Worm (Caenorhabditis elegans) whole organism, L3 larva: ENCODE data around the gene glb-6.

ENCODE experiments used
- R02D3.7 ChIP-seq: fragments of 150-350 bp; optimal IDR thresholded peaks from 2 replicates; lab custom pipeline; 2014; ENCODE audit warnings: missing biosample characterization, missing genetic modification characterization
- ZK546.5 ChIP-seq: sonication (generic microtip); optimal IDR thresholded peaks from 2 replicates; lab custom pipeline; 2017; ENCODE audit warnings: missing biosample characterization, missing genetic modification characterization
- aly-2 ChIP-seq: fragments of 150-350 bp; optimal IDR thresholded peaks from 2 replicates; lab custom pipeline; 2014; ENCODE audit warnings: missing biosample characterization, missing genetic modification characterization
- ama-1 ChIP-seq: fragments of 150-350 bp; optimal IDR thresholded peaks from 2 replicates; lab custom pipeline; 2018
- ceh-16 ChIP-seq: sonication (generic microtip); optimal IDR thresholded peaks from 2 replicates; lab custom pipeline; 2017; ENCODE audit warnings: missing biosample characterization, missing genetic modification characterization
- ceh-28 ChIP-seq: fragments of 150-350 bp; optimal IDR thresholded peaks from 2 replicates; lab custom pipeline; 2014; ENCODE audit warnings: missing biosample characterization, missing genetic modification reagents, missing genetic modification characterization
- ceh-82 ChIP-seq: fragments of 150-350 bp; optimal IDR thresholded peaks from 2 replicates; lab custom pipeline; 2014; ENCODE audit warnings: missing biosample characterization, missing genetic modification characterization
- ceh-9 ChIP-seq: sonication (generic microtip); optimal IDR thresholded peaks from 2 replicates; lab custom pipeline; 2018; ENCODE audit warnings: missing biosample characterization, missing genetic modification characterization
- egl-5 ChIP-seq: fragments of 150-350 bp; optimal IDR thresholded peaks from 2 replicates; lab custom pipeline; 2017; ENCODE audit warnings: missing biosample characterization, missing genetic modification reagents, missing genetic modification characterization, inconsistent platforms
- elt-1 ChIP-seq: fragments of 150-350 bp; optimal IDR thresholded peaks from 2 replicates; lab custom pipeline; 2014; ENCODE audit warnings: missing biosample characterization, missing genetic modification characterization
- elt-2 ChIP-seq: sonication (generic microtip); optimal IDR thresholded peaks from 2 replicates; lab custom pipeline; 2016; ENCODE audit warnings: missing genetic modification reagents, mild to moderate bottlenecking, missing genetic modification characterization, missing compliant biosample characterization
- elt-3 ChIP-seq, 3 experiments: fragments of 150-350 bp in 1 of 3; sonication (generic microtip) in 2 of 3; optimal IDR thresholded peaks; 2 replicates in 2 of 3; 4 replicates in 1 of 3; lab custom pipeline; 2014 to 2017; ENCODE audit warnings: missing biosample characterization in 3 of 3, missing genetic modification characterization in 3 of 3
- eor-1 ChIP-seq, 2 experiments: fragments of 150-350 bp; optimal IDR thresholded peaks; 2 replicates each; lab custom pipeline; 2014 to 2018; ENCODE audit warnings: missing biosample characterization in 2 of 2, missing genetic modification characterization in 2 of 2
- fkh-10 ChIP-seq: sonication (generic microtip); optimal IDR thresholded peaks from 2 replicates; lab custom pipeline; 2017; ENCODE audit warnings: missing biosample characterization, missing genetic modification reagents, missing genetic modification characterization
- fkh-2 ChIP-seq: fragments of 150-350 bp; optimal IDR thresholded peaks from 2 replicates; lab custom pipeline; 2014; ENCODE audit warnings: missing biosample characterization, missing genetic modification reagents, missing genetic modification characterization
- fos-1 ChIP-seq: fragments of 150-350 bp; optimal IDR thresholded peaks from 2 replicates; lab custom pipeline; 2014; ENCODE audit warnings: missing biosample characterization, missing genetic modification characterization
- hmg-11 ChIP-seq: sonication (generic microtip); optimal IDR thresholded peaks from 2 replicates; lab custom pipeline; 2016; ENCODE audit warnings: missing genetic modification characterization, missing compliant biosample characterization
- jun-1 ChIP-seq: fragments of 150-350 bp; optimal IDR thresholded peaks from 2 replicates; lab custom pipeline; 2014; ENCODE audit warnings: missing biosample characterization, missing genetic modification reagents, missing genetic modification characterization
- lin-15B ChIP-seq: fragments of 150-350 bp; optimal IDR thresholded peaks from 2 replicates; lab custom pipeline; 2014; ENCODE audit warnings: missing biosample characterization, missing genetic modification characterization
- lsy-12 ChIP-seq: sonication (generic microtip); optimal IDR thresholded peaks from 2 replicates; lab custom pipeline; 2016; ENCODE audit warnings: mild to moderate bottlenecking, missing genetic modification characterization, missing compliant biosample characterization
- mml-1 ChIP-seq: fragments of 150-350 bp; sonication (generic microtip); optimal IDR thresholded peaks from 3 replicates; lab custom pipeline; 2014; ENCODE audit warnings: missing biosample characterization, missing genetic modification characterization
- nfya-1 ChIP-seq: sonication (generic microtip); optimal IDR thresholded peaks from 2 replicates; lab custom pipeline; 2017; ENCODE audit warnings: missing genetic modification characterization, mild to moderate bottlenecking, missing compliant biosample characterization, antibody characterized with exemption, moderate library complexity; ENCODE audit not compliant: insufficient read depth
- nhr-11 ChIP-seq: fragments of 150-350 bp; optimal IDR thresholded peaks from 2 replicates; lab custom pipeline; 2014; ENCODE audit warnings: missing biosample characterization, missing genetic modification characterization
- nhr-23 ChIP-seq: fragments of 150-350 bp; optimal IDR thresholded peaks from 2 replicates; lab custom pipeline; 2014; ENCODE audit warnings: missing biosample characterization, missing genetic modification reagents, missing genetic modification characterization
- nhr-25 ChIP-seq: sonication (generic microtip); optimal IDR thresholded peaks from 2 replicates; lab custom pipeline; 2017; ENCODE audit warnings: missing biosample characterization, missing genetic modification characterization
- nhr-43 ChIP-seq: sonication (generic microtip); optimal IDR thresholded peaks from 2 replicates; lab custom pipeline; 2016; ENCODE audit warnings: mild to moderate bottlenecking, missing genetic modification characterization, missing compliant biosample characterization; ENCODE audit not compliant: poor library complexity, severe bottlenecking
- nhr-67 ChIP-seq: fragments of 150-350 bp; optimal IDR thresholded peaks from 2 replicates; lab custom pipeline; 2014; ENCODE audit warnings: missing biosample characterization, missing genetic modification characterization
- nhr-76 ChIP-seq: fragments of 150-350 bp; sonication (generic microtip); optimal IDR thresholded peaks from 5 replicates; lab custom pipeline; 2014; ENCODE audit warnings: missing biosample characterization, missing genetic modification characterization
- nhr-77 ChIP-seq: fragments of 150-350 bp; optimal IDR thresholded peaks from 2 replicates; lab custom pipeline; 2014; ENCODE audit warnings: missing biosample characterization, missing genetic modification characterization
- pha-4 ChIP-seq: fragments of 150-350 bp; optimal IDR thresholded peaks from 2 replicates; lab custom pipeline; 2014; ENCODE audit warnings: missing biosample characterization, missing genetic modification reagents, missing genetic modification characterization
- pqm-1 ChIP-seq: fragments of 150-350 bp; optimal IDR thresholded peaks from 2 replicates; lab custom pipeline; 2017; ENCODE audit warnings: missing biosample characterization, missing genetic modification characterization, inconsistent platforms
- sea-2 ChIP-seq: fragments of 150-350 bp; sonication (generic microtip); optimal IDR thresholded peaks from 4 replicates; lab custom pipeline; 2014; ENCODE audit warnings: missing biosample characterization, missing genetic modification reagents, missing genetic modification characterization
- skn-1 ChIP-seq: fragments of 150-350 bp; optimal IDR thresholded peaks from 2 replicates; lab custom pipeline; 2014; ENCODE audit warnings: missing biosample characterization, missing genetic modification characterization
- snpc-4 ChIP-seq: fragments of 150-350 bp; optimal IDR thresholded peaks from 2 replicates; lab custom pipeline; 2014; ENCODE audit warnings: missing biosample characterization, missing genetic modification characterization
- unc-39 ChIP-seq: sonication (generic microtip); optimal IDR thresholded peaks from 4 replicates; lab custom pipeline; 2017; ENCODE audit warnings: missing biosample characterization, missing genetic modification characterization
- zag-1 ChIP-seq: fragments of 150-350 bp; optimal IDR thresholded peaks from 2 replicates; lab custom pipeline; 2014; ENCODE audit warnings: missing biosample characterization, missing genetic modification characterization
- ztf-11 ChIP-seq: fragments of 150-350 bp; optimal IDR thresholded peaks from 2 replicates; lab custom pipeline; 2014; ENCODE audit warnings: missing biosample characterization, missing genetic modification characterization
- ztf-4 ChIP-seq: fragments of 150-350 bp; optimal IDR thresholded peaks from 2 replicates; lab custom pipeline; 2014; ENCODE audit warnings: missing biosample characterization, missing genetic modification characterization

glb-6 gene

ce11 chrV:5593406-5593805, 23.1 kb upstream of the glb-6 start, which contains the start of gene mrpl-48:
mrpl-48 (plus strand) TSS chrV:5593706.
- TF ChIP-seq ceh-28 (tag; lab: Kevin White, UChicago): no peak
- TF ChIP-seq ama-1: peak; percentile 28
- TF ChIP-seq ZK546.5: no peak
- TF ChIP-seq nhr-23 (tag; lab: Kevin White, UChicago): no peak

DNA sequence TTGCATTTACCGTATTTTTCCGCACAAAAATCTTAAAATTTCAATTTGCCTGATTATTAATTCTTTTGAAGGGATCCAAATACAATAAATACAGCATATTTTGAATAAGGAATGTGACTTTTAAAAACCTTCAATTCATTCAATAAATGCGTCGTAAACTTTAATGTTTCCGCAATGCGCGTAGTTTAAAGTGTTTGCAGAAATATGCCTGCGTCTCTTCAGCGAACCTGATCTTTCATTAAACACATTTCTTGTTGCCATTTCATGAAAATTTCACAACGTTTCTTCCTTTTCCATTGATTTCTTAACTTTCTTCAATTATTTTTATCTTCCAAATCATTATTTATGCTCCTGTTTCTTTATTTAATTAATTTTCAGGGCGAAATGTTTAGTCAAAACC, 22.0 kb upstream of the glb-6 start, which contains the start of gene vps-37:
vps-37 (plus strand) TSS at position 378 of the 400 bp plus-strand sequence.
- peak; percentile 79 for TF ChIP-seq snpc-4
- peak; percentile 37 for TF ChIP-seq elt-2
- peak; percentile 78 for TF ChIP-seq lin-15B
- peak; percentile 79 for TF ChIP-seq nfya-1 (tag; lab: Kevin White, UChicago)
- peak in 1 of 2 experiments; percentile 28 for TF ChIP-seq eor-1 (tag; optimal IDR thresholded peaks at IDR 0.05; lab: Kevin White, UChicago)
- no peak for TF ChIP-seq ztf-11
- TF ChIP-seq R02D3.7: peak; percentile 6
- peak; percentile 87 for TF ChIP-seq nhr-23 (tag; lab: Kevin White, UChicago)
- TF ChIP-seq sea-2: peak; percentile 54
- no peak for TF ChIP-seq nhr-67 (tag; lab: Kevin White, UChicago)
- no peak for TF ChIP-seq unc-39 (tag; lab: Kevin White, UChicago)
- peak; percentile 13 for TF ChIP-seq pqm-1
- TF ChIP-seq nhr-43 (tag; lab: Kevin White, UChicago): peak; percentile 54
- peak; percentile 90 for TF ChIP-seq pha-4 (tag; lab: Kevin White, UChicago)
- peak; percentile 31 for TF ChIP-seq nhr-25
- TF ChIP-seq ceh-28 (tag; lab: Kevin White, UChicago): peak; percentile 66
- TF ChIP-seq hmg-11 (tag; lab: Kevin White, UChicago): peak; percentile 74
- no peak for TF ChIP-seq ceh-16 (tag; lab: Kevin White, UChicago)
- TF ChIP-seq ztf-4 (tag; lab: Kevin White, UChicago): no peak

DNA sequence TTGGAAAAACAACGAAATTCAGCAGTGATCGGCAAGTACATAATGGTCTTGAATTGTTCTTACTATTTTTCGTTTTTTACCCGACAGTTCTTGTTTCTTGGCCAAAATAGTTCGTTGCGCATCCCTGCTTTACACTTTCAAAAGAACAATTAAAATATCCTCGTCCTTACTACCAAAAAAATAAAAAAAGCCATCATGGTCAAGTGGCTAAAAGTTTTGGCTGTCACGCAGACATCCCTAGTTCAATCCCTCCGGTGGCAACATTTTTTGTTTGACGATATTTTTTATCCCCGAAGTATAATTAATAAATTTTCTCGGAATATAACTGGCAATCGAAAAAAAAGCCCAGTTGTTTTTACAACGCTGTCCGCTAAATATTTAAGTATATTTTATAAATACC, 21.6 kb upstream of the glb-6 start:
- TF ChIP-seq nhr-43 (tag; lab: Kevin White, UChicago): peak; percentile 1
- TF ChIP-seq nhr-77 (tag; lab: Kevin White, UChicago): no peak

DNA sequence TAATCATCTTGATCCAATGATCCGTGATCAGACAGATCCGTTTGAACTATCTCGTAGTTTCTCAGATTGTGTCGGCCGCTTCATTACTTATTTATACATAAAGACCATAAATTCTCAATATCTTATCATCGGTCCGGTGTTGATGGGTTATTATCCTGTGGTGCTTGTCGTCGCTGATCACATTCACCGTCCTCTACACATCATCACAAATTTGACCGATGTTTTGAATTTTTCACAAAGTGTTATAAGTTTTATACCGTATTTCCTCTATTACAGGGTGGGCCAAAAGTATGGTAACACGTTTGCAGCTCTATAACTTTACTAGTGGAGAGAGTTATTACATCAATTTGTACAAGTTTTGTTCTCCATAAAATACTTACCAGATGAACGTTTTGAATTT, 17.6 kb upstream of the glb-6 start:
- TF ChIP-seq lin-15B (no peak), fkh-10 (GFP tag; lab: Kevin White, UChicago) (no peak), nhr-43 (tag; lab: Kevin White, UChicago) (no peak), eor-1 (tag; optimal IDR thresholded peaks at IDR 0.05; lab: Kevin White, UChicago) (no peak), hmg-11 (tag; lab: Kevin White, UChicago) (no peak), fos-1 (tag; lab: Kevin White, UChicago) (no peak), ceh-9 (tag; lab: Kevin White, UChicago) (no peak), nhr-77 (tag; lab: Kevin White, UChicago) (no peak), elt-1 (no peak), skn-1 (tag; lab: Kevin White, UChicago) (no peak), nhr-67 (tag; lab: Kevin White, UChicago) (no peak)

DNA sequence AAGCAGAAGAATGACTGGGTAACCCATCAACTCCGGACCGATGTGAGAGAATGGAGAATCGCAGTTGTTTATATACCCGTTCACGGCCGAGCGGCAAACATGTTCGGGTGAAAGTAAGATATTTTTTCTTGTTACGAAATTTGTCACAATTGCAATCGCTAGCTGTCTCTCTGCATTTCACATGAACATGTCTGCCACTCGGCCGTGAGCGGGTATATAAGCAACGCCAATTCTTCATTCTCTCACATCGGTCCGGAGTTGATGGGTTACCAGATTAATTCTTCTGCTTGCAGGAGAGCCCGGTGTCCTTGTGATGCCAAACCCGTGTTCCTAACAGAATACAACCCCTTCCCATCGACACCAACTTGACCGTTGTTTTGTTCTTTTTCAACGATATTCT, 16.7 kb upstream of the glb-6 start:
- TF ChIP-seq ZK546.5 (no peak), nhr-25 (peak; percentile 41), snpc-4 (peak; percentile 96), nhr-11 (tag; lab: Kevin White, UChicago) (no peak), hmg-11 (tag; lab: Kevin White, UChicago) (peak; percentile 2)

DNA sequence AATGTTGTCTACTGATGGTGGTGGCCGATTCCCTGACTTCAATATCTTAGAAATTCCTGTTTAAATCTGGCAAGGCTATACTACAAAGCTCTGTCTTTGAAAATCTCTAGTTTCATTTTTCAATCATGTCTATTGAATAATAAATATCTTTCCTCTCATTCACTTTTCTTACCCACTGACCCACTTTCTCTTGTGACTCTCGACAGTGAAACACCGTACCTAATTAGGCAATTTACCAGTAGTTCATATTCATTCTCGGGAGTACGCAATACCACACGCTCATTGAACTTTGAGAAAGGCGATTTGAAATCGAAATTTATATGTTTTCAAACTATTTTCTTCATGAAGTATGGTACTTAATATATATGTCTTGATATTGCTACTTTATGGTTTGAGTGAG, 14.5 kb upstream of the glb-6 start, which contains the start of gene CD4.11:
CD4.11 (plus strand) TSS at position 301 of the 400 bp plus-strand sequence.
- no peak for TF ChIP-seq ceh-28 (tag; lab: Kevin White, UChicago)

DNA sequence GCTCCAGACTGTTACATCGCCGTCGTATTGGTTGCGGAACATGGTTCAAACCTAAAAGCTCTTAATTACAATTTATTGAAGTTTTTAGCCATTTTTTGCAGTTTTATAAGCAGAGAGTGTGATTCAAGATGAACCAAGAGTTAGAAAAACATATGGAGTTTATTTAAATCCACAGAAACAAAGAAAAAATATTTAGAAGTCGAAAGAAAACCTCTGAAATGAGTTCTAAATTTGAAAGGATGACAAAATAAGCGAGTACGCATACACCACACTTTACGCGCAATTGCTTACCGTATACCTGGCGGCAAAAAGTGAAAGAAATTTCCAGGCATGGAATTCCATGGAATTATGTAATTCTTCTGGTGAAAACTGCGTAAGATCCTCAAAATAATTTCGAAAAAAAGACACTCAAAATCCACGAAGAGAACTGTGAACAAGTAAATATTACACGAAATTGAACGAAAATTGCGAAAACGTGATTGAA, 14.0 kb upstream of the glb-6 start, which contains the start of gene pas-6:
pas-6 (minus strand) TSS at position 51 of the 484 bp plus-strand sequence.
- TF ChIP-seq skn-1 (tag; lab: Kevin White, UChicago) (peak; percentile 72), jun-1 (tag; lab: Kevin White, UChicago) (no peak), nhr-23 (tag; lab: Kevin White, UChicago) (no peak), pha-4 (tag; lab: Kevin White, UChicago) (peak; percentile 46), pqm-1 (no peak), egl-5 (tag; lab: Kevin White, UChicago) (peak; percentile 23), fkh-2 (tag; lab: Kevin White, UChicago) (no peak), lin-15B (peak; percentile 29), elt-3 (tag; optimal IDR thresholded peaks at IDR 0.05; lab: Kevin White, UChicago) (no peak), R02D3.7 (no peak), sea-2 (no peak), nhr-43 (tag; lab: Kevin White, UChicago) (no peak), lsy-12 (tag; lab: Kevin White, UChicago) (no peak), nhr-76 (tag; lab: Kevin White, UChicago) (no peak), ZK546.5 (no peak), mml-1 (tag; lab: Kevin White, UChicago) (no peak), aly-2 (tag; lab: Kevin White, UChicago) (no peak), fkh-10 (GFP tag; lab: Kevin White, UChicago) (no peak), nfya-1 (tag; lab: Kevin White, UChicago) (peak; percentile 79), zag-1 (tag; lab: Kevin White, UChicago) (no peak), ceh-82 (tag; lab: Kevin White, UChicago) (no peak), fos-1 (tag; lab: Kevin White, UChicago) (no peak), nhr-11 (tag; lab: Kevin White, UChicago) (no peak), elt-2 (no peak)
